Fruit fly (Drosophila melanogaster): ENCODE measurements around the gene Cf2.

Gene Cf2

dm6 chr2L:4838494-4839320 is 44.2 kb downstream of the Cf2 start (continued):
- TF ChIP-seq CG10543 (GFP tag; optimal IDR thresholded peaks at IDR 0.05) (peak; percentile 32), CG3726 (GFP tag; IDR thresholded peaks at IDR 0.05) (no peak), pho (GFP tag; optimal IDR thresholded peaks at IDR 0.05) (no peak), tgo (GFP tag; IDR thresholded peaks at IDR 0.05) (no peak), psq (GFP tag; optimal IDR thresholded peaks at IDR 0.05) (no peak), CG9932 (GFP tag; IDR thresholded peaks at IDR 0.05) (no peak), CG13624 (GFP tag; optimal IDR thresholded peaks at IDR 0.05) (no peak), mam (GFP tag; optimal IDR thresholded peaks at IDR 0.05) (no peak), CG16779 (GFP tag; IDR thresholded peaks at IDR 0.05) (no peak), slou (GFP tag; optimal IDR thresholded peaks at IDR 0.05) (no peak), Antp (GFP tag; optimal IDR thresholded peaks at IDR 0.05) (no peak), ATbp (GFP tag; optimal IDR thresholded peaks at IDR 0.05) (peak; percentile 60), CG15514 (GFP tag; optimal IDR thresholded peaks at IDR 0.05) (peak; percentile 13), NC2α (GFP tag; optimal IDR thresholded peaks at IDR 0.05) (no peak), bsh (GFP tag; optimal IDR thresholded peaks at IDR 0.05) (peak in 1 of 2 experiments; percentile 66), kni (GFP tag; optimal IDR thresholded peaks at IDR 0.05) (peak; percentile 87), CG6683 (GFP tag; optimal IDR thresholded peaks at IDR 0.05) (peak; percentile 13), gt (GFP tag; IDR thresholded peaks at IDR 0.05) (no peak), sob (GFP tag; IDR thresholded peaks at IDR 0.05) (0 out of 2 replicates have a peak, but pooled peaks have one; percentile 38), Fer1 (GFP tag; optimal IDR thresholded peaks at IDR 0.05) (peak; percentile 28), CG34376 (GFP tag; optimal IDR thresholded peaks at IDR 0.05) (no peak), ranshi (GFP tag; IDR thresholded peaks at IDR 0.05) (no peak), CG31224 (GFP tag; IDR thresholded peaks at IDR 0.05) (no peak), Bgb (GFP tag; IDR thresholded peaks at IDR 0.05; ENCODE audit: partially characterized antibody) (no peak), CG7928 (GFP tag; optimal IDR thresholded peaks at IDR 0.05) (no peak), stwl (tag; optimal IDR thresholded peaks at IDR 0.05) (no peak), CG31388 (GFP tag; optimal IDR thresholded peaks at IDR 0.05) (no peak), Sox100B (GFP tag; optimal IDR thresholded peaks at IDR 0.05) (peak; percentile 76), Atf3 (GFP tag; optimal IDR thresholded peaks at IDR 0.05) (no peak), CG3995 (GFP tag; optimal IDR thresholded peaks at IDR 0.05) (no peak), ap (GFP tag; IDR thresholded peaks at IDR 0.05) (peak; percentile 35; the same call in 1 of the 2 replicates), bcd (GFP tag; optimal IDR thresholded peaks at IDR 0.05) (no peak), fd64A (GFP tag; optimal IDR thresholded peaks at IDR 0.05) (peak; percentile 92), CG4282 (GFP tag; optimal IDR thresholded peaks at IDR 0.05) (no peak), Dp (GFP tag; optimal IDR thresholded peaks at IDR 0.05) (no peak), tx (GFP tag; optimal IDR thresholded peaks at IDR 0.05) (no peak), CG16863 (GFP tag; optimal IDR thresholded peaks at IDR 0.05) (no peak), CG8089 (GFP tag; optimal IDR thresholded peaks at IDR 0.05) (no peak), row (GFP tag; IDR thresholded peaks at IDR 0.05) (no peak), MBD-R2 (GFP tag; IDR thresholded peaks at IDR 0.05) (peak; percentile 33; the same call in 1 of the 2 replicates), schlank (tag; optimal IDR thresholded peaks at IDR 0.05) (no peak), CG17361 (GFP tag; IDR thresholded peaks at IDR 0.05) (no peak), CG17568 (GFP tag; optimal IDR thresholded peaks at IDR 0.05) (peak; percentile 59), CG9797 (GFP tag; optimal IDR thresholded peaks at IDR 0.05) (no peak), HLH54F (GFP tag; optimal IDR thresholded peaks at IDR 0.05) (no peak), p53 (GFP tag; optimal IDR thresholded peaks at IDR 0.05) (peak; percentile 91), CG5180 (GFP tag; optimal IDR thresholded peaks at IDR 0.05) (peak; percentile 60), pita (GFP tag; optimal IDR thresholded peaks at IDR 0.05) (no peak), dmrt11E (tag; optimal IDR thresholded peaks at IDR 0.05) (no peak), Ptx1 (GFP tag; IDR thresholded peaks at IDR 0.05) (no peak)
